Worm (Caenorhabditis elegans) whole organism, L1 larva: ENCODE results near the gene degl-1.

ENCODE experiments used
- lir-3 ChIP-seq: sonication (generic microtip); optimal IDR thresholded peaks from 2 replicates; lab custom pipeline; 2016; ENCODE audit warnings: mild to moderate bottlenecking, missing genetic modification characterization, moderate library complexity, missing compliant biosample characterization; ENCODE audit not compliant: poor library complexity
- nhr-237 ChIP-seq: fragments of 150-350 bp; optimal IDR thresholded peaks from 2 replicates; lab custom pipeline; 2014; ENCODE audit warnings: missing biosample characterization, missing genetic modification characterization
- pqm-1 ChIP-seq: sonication (generic microtip); optimal IDR thresholded peaks from 3 replicates; lab custom pipeline; 2017; ENCODE audit warnings: missing biosample characterization, missing genetic modification characterization
- zag-1 ChIP-seq: fragments of 150-350 bp; optimal IDR thresholded peaks from 2 replicates; lab custom pipeline; 2014; ENCODE audit warnings: missing biosample characterization, missing genetic modification characterization

ce11 chrIV:14799186-14799585 lies 28.0 kb upstream of the degl-1 start, which contains the start of gene Y57G11C.14:
- TF ChIP-seq pqm-1 (tag; lab: Kevin White, UChicago) (no peak), lir-3 (tag; lab: Kevin White, UChicago) (no peak), zag-1 (tag; lab: Kevin White, UChicago) (no peak), nhr-237 (tag; lab: Kevin White, UChicago) (no peak)
